Worm (Caenorhabditis elegans) whole organism, L1 larva: ENCODE measurements around the gene btf-1.
A peak's percentile ranks its signal among the peaks of the same experiment; 100 is the strongest.

ENCODE experiments used
- F16B12.6 ChIP-seq: fragments of 150-350 bp; optimal IDR thresholded peaks from 2 replicates; lab custom pipeline; 2014; ENCODE audit warnings: missing biosample characterization, missing genetic modification characterization
- Y116A8C.19 ChIP-seq: sonication (generic microtip); optimal IDR thresholded peaks from 2 replicates; lab custom pipeline; 2016; ENCODE audit warnings: missing compliant biosample characterization, missing genetic modification characterization, borderline replicate concordance
- aha-1 ChIP-seq: fragments of 150-350 bp; optimal IDR thresholded peaks from 2 replicates; lab custom pipeline; 2014; ENCODE audit warnings: missing biosample characterization, missing genetic modification characterization
- blmp-1 ChIP-seq: fragments of 150-350 bp; optimal IDR thresholded peaks from 2 replicates; lab custom pipeline; 2014; ENCODE audit warnings: missing biosample characterization, missing genetic modification characterization
- ceh-63 ChIP-seq: fragments of 200-800 bp; sonication (Bioruptor generic); optimal IDR thresholded peaks from 2 replicates; lab custom pipeline; 2018; ENCODE audit warnings: mild to moderate bottlenecking, missing genetic modification characterization, missing compliant biosample characterization
- ceh-8 ChIP-seq: fragments of 200-800 bp; sonication (Bioruptor generic); optimal IDR thresholded peaks from 2 replicates; lab custom pipeline; 2018; ENCODE audit warnings: mild to moderate bottlenecking, missing genetic modification characterization, moderate library complexity, missing compliant biosample characterization
- ceh-82 ChIP-seq, 3 experiments: fragments of 150-350 bp in 1 of 3; sonication (generic microtip) in 2 of 3; optimal IDR thresholded peaks; 2 replicates each; lab custom pipeline; 2014 to 2017; ENCODE audit warnings: missing biosample characterization in 3 of 3, missing genetic modification characterization in 3 of 3
- ceh-88 ChIP-seq: fragments of 200-800 bp; sonication (Bioruptor generic); IDR thresholded peaks from 2 replicates; pipeline ENCODE4 v1.3.6; 2022; ENCODE audit warnings: missing genetic modification characterization, missing compliant biosample characterization
- ces-1 ChIP-seq: fragments of 150-350 bp; optimal IDR thresholded peaks from 2 replicates; lab custom pipeline; 2014; ENCODE audit warnings: missing biosample characterization, missing genetic modification reagents, missing genetic modification characterization
- dpl-1 ChIP-seq, 3 experiments: fragments of 150-350 bp in 2 of 3; sonication (generic microtip) in 1 of 3; optimal IDR thresholded peaks; 2 replicates each; lab custom pipeline; 2014 to 2017; ENCODE audit warnings: missing biosample characterization in 3 of 3, missing genetic modification characterization in 3 of 3, missing genetic modification reagents in 3 of 3
- dsc-1 ChIP-seq: sonication (generic microtip); optimal IDR thresholded peaks from 2 replicates; lab custom pipeline; 2016; ENCODE audit warnings: mild to moderate bottlenecking, missing genetic modification characterization, missing compliant biosample characterization
- efl-3 ChIP-seq: fragments of 200-800 bp; sonication (Bioruptor generic); optimal IDR thresholded peaks from 2 replicates; lab custom pipeline; 2018; ENCODE audit warnings: mild to moderate bottlenecking, missing genetic modification characterization, missing compliant biosample characterization
- egl-13 ChIP-seq: sonication (generic microtip); optimal IDR thresholded peaks from 2 replicates; lab custom pipeline; 2016; ENCODE audit warnings: missing genotype, missing genetic modification reagents, missing genetic modification characterization, missing compliant biosample characterization
- egl-27 ChIP-seq, 2 experiments: fragments of 150-350 bp in 1 of 2; sonication (generic microtip); optimal IDR thresholded peaks; 3 replicates each; lab custom pipeline; 2017 to 2018; ENCODE audit warnings: missing biosample characterization in 2 of 2, missing genetic modification characterization in 2 of 2, missing genetic modification reagents in 2 of 2
- elt-2 ChIP-seq: sonication (generic microtip); optimal IDR thresholded peaks from 2 replicates; lab custom pipeline; 2016; ENCODE audit warnings: missing genetic modification characterization, mild to moderate bottlenecking, inconsistent platforms, missing compliant biosample characterization, missing genetic modification reagents
- ets-5 ChIP-seq: fragments of 200-800 bp; sonication (Bioruptor generic); IDR thresholded peaks from 2 replicates; pipeline ENCODE4 v1.3.6; 2022; ENCODE audit warnings: missing genetic modification characterization, missing compliant biosample characterization
- fkh-4 ChIP-seq: sonication (generic microtip); optimal IDR thresholded peaks from 2 replicates; lab custom pipeline; 2016; ENCODE audit warnings: missing compliant biosample characterization, missing genetic modification characterization, borderline replicate concordance
- jun-1 ChIP-seq: fragments of 150-350 bp; optimal IDR thresholded peaks from 2 replicates; lab custom pipeline; 2014; ENCODE audit warnings: missing biosample characterization, missing genetic modification reagents, missing genetic modification characterization
- lin-13 ChIP-seq: fragments of 150-350 bp; optimal IDR thresholded peaks from 2 replicates; lab custom pipeline; 2014; ENCODE audit warnings: missing biosample characterization, missing genetic modification reagents, missing genetic modification characterization
- lin-14 ChIP-seq: fragments of 200-800 bp; sonication (Bioruptor generic); optimal IDR thresholded peaks from 2 replicates; lab custom pipeline; 2018; ENCODE audit warnings: mild to moderate bottlenecking, missing genetic modification characterization, moderate library complexity, missing compliant biosample characterization
- lin-35 ChIP-seq, 2 experiments: fragments of 150-350 bp; optimal IDR thresholded peaks; 2 replicates each; lab custom pipeline; 2014; ENCODE audit warnings: missing biosample characterization in 2 of 2, missing genetic modification characterization in 2 of 2, missing genetic modification reagents in 2 of 2
- lir-3 ChIP-seq: sonication (generic microtip); optimal IDR thresholded peaks from 2 replicates; lab custom pipeline; 2016; ENCODE audit warnings: mild to moderate bottlenecking, missing genetic modification characterization, moderate library complexity, missing compliant biosample characterization; ENCODE audit not compliant: poor library complexity
- mab-9 ChIP-seq: fragments of 200-800 bp; sonication (Bioruptor generic); IDR thresholded peaks from 2 replicates; pipeline ENCODE4 v1.3.6; 2022; ENCODE audit warnings: missing genetic modification reagents, missing genetic modification characterization, missing compliant biosample characterization
- mdl-1 ChIP-seq, 2 experiments: fragments of 150-350 bp; optimal IDR thresholded peaks; 2 replicates each; lab custom pipeline; 2014 to 2017; ENCODE audit warnings: missing biosample characterization in 2 of 2, missing genetic modification characterization in 2 of 2, inconsistent platforms in 1 of 2
- mep-1 ChIP-seq: fragments of 150-350 bp; optimal IDR thresholded peaks from 2 replicates; lab custom pipeline; 2014; ENCODE audit warnings: missing biosample characterization, missing genetic modification characterization
- nhr-12 ChIP-seq: sonication (generic microtip); optimal IDR thresholded peaks from 2 replicates; lab custom pipeline; 2017; ENCODE audit warnings: missing biosample characterization, missing genetic modification characterization
- nhr-237 ChIP-seq: fragments of 150-350 bp; optimal IDR thresholded peaks from 2 replicates; lab custom pipeline; 2014; ENCODE audit warnings: missing biosample characterization, missing genetic modification characterization
- nhr-71 ChIP-seq: sonication (generic microtip); optimal IDR thresholded peaks from 2 replicates; lab custom pipeline; 2016; ENCODE audit warnings: mild to moderate bottlenecking, missing genetic modification characterization, moderate library complexity, missing compliant biosample characterization
- nhr-76 ChIP-seq: sonication (generic microtip); optimal IDR thresholded peaks from 2 replicates; lab custom pipeline; 2017; ENCODE audit warnings: missing biosample characterization, missing genetic modification characterization
- nhr-77 ChIP-seq: fragments of 150-350 bp; optimal IDR thresholded peaks from 2 replicates; lab custom pipeline; 2014; ENCODE audit warnings: missing biosample characterization, missing genetic modification characterization
- nhr-84 ChIP-seq: sonication (generic microtip); optimal IDR thresholded peaks from 2 replicates; lab custom pipeline; 2017; ENCODE audit warnings: missing biosample characterization, missing genetic modification characterization
- nhr-85 ChIP-seq: sonication (generic microtip); peaks from one replicate; lab custom pipeline; 2016; ENCODE audit warnings: missing genetic modification characterization, inconsistent platforms, missing compliant biosample characterization
- pag-3 ChIP-seq: sonication (generic microtip); optimal IDR thresholded peaks from 2 replicates; lab custom pipeline; 2017; ENCODE audit warnings: missing genetic modification characterization, mild to moderate bottlenecking, missing compliant biosample characterization, antibody characterized with exemption, borderline replicate concordance; ENCODE audit not compliant: insufficient read depth
- pqm-1 ChIP-seq: sonication (generic microtip); optimal IDR thresholded peaks from 3 replicates; lab custom pipeline; 2017; ENCODE audit warnings: missing biosample characterization, missing genetic modification characterization
- rnt-1 ChIP-seq: sonication (generic microtip); optimal IDR thresholded peaks from 2 replicates; lab custom pipeline; 2016; ENCODE audit warnings: mild to moderate bottlenecking, missing genetic modification characterization, moderate library complexity, missing compliant biosample characterization
- skn-1 ChIP-seq: fragments of 150-350 bp; optimal IDR thresholded peaks from 2 replicates; lab custom pipeline; 2014; ENCODE audit warnings: missing biosample characterization, missing genetic modification characterization
- snpc-4 ChIP-seq: fragments of 150-350 bp; optimal IDR thresholded peaks from 2 replicates; lab custom pipeline; 2014; ENCODE audit warnings: missing biosample characterization, missing genetic modification characterization
- sptf-1 ChIP-seq: fragments of 150-350 bp; optimal IDR thresholded peaks from 2 replicates; lab custom pipeline; 2014; ENCODE audit warnings: missing biosample characterization, missing genetic modification characterization
- swsn-7 ChIP-seq: sonication (generic microtip); optimal IDR thresholded peaks from 2 replicates; lab custom pipeline; 2016; ENCODE audit warnings: missing genetic modification characterization, missing compliant biosample characterization
- tbx-2 ChIP-seq: sonication (generic microtip); optimal IDR thresholded peaks from 2 replicates; lab custom pipeline; 2016; ENCODE audit warnings: missing genetic modification characterization, missing compliant biosample characterization
- unc-30 ChIP-seq: sonication (generic microtip); optimal IDR thresholded peaks from 2 replicates; lab custom pipeline; 2017; ENCODE audit warnings: missing biosample characterization, missing genetic modification characterization
- unc-98 ChIP-seq: fragments of 200-800 bp; sonication (Bioruptor generic); IDR thresholded peaks from 2 replicates; pipeline ENCODE4 v1.3.6; 2022; ENCODE audit warnings: missing genetic modification characterization, missing compliant biosample characterization
- vab-15 ChIP-seq: sonication (generic microtip); optimal IDR thresholded peaks from 2 replicates; lab custom pipeline; 2017; ENCODE audit warnings: missing genotype, mild to moderate bottlenecking, missing genetic modification characterization, missing compliant biosample characterization
- xbp-1 ChIP-seq: sonication (generic microtip); optimal IDR thresholded peaks from 2 replicates; lab custom pipeline; 2016; ENCODE audit warnings: missing genetic modification characterization, missing compliant biosample characterization
- zag-1 ChIP-seq: fragments of 150-350 bp; optimal IDR thresholded peaks from 2 replicates; lab custom pipeline; 2014; ENCODE audit warnings: missing biosample characterization, missing genetic modification characterization
- zip-4 ChIP-seq: fragments of 200-800 bp; sonication (Bioruptor generic); optimal IDR thresholded peaks from 2 replicates; lab custom pipeline; 2018; ENCODE audit warnings: mild to moderate bottlenecking, missing genetic modification characterization, moderate library complexity, missing compliant biosample characterization
- ztf-11 ChIP-seq, 2 experiments: sonication (generic microtip); optimal IDR thresholded peaks; 2 replicates each; lab custom pipeline; 2016 to 2017; ENCODE audit warnings: missing genetic modification characterization in 2 of 2, missing biosample characterization in 1 of 2, missing compliant biosample characterization in 1 of 2

btf-1 gene

ce11 chrII:13233712-13234111, 33.7 kb downstream of the btf-1 start (continued):
- TF ChIP-seq ets-5 (no peak), ceh-82 (tag; optimal IDR thresholded peaks at IDR 0.05; lab: Kevin White, UChicago) (no peak), mdl-1 (tag; optimal IDR thresholded peaks at IDR 0.05; lab: Kevin White, UChicago) (no peak), ztf-11 (tag; optimal IDR thresholded peaks at IDR 0.05; lab: Kevin White, UChicago) (no peak), ces-1 (GFP tag; lab: Kevin White, UChicago) (no peak), nhr-85 (no peak), F16B12.6 (no peak), mab-9 (no peak), skn-1 (no peak), pag-3 (tag; lab: Kevin White, UChicago) (no peak), nhr-12 (tag; lab: Kevin White, UChicago) (no peak), nhr-77 (tag; lab: Kevin White, UChicago) (no peak), nhr-237 (tag; lab: Kevin White, UChicago) (no peak), lir-3 (tag; lab: Kevin White, UChicago) (no peak), aha-1 (tag; lab: Kevin White, UChicago) (no peak), xbp-1 (tag; lab: Kevin White, UChicago) (no peak), fkh-4 (peak; percentile 14), blmp-1 (tag; lab: Kevin White, UChicago) (no peak), egl-27 (tag; optimal IDR thresholded peaks at IDR 0.05; lab: Kevin White, UChicago) (no peak), elt-2 (tag; lab: Kevin White, UChicago) (no peak), nhr-84 (tag; lab: Kevin White, UChicago) (no peak), rnt-1 (no peak), swsn-7 (tag; lab: Kevin White, UChicago) (no peak)

ce11 chrII:13235289-13235688, 35.3 kb downstream of the btf-1 start, which contains the start of gene flp-16:
Gene flp-16 (plus strand): TSS chrII:13235306.
- no peak for TF ChIP-seq efl-3 (GFP tag; lab: Kevin White, UChicago)
- TF ChIP-seq zag-1, result no peak
- no peak for TF ChIP-seq ceh-63 (GFP tag; lab: Kevin White, UChicago)
- no peak for TF ChIP-seq nhr-71
- TF ChIP-seq mep-1 (tag; lab: Kevin White, UChicago), result no peak
- no peak for TF ChIP-seq jun-1 (tag; lab: Kevin White, UChicago)
- TF ChIP-seq tbx-2, result no peak
- TF ChIP-seq sptf-1 (tag; lab: Kevin White, UChicago), result no peak
- TF ChIP-seq ceh-88 (GFP tag; lab: Robert Waterston, UW), result no peak
- no peak for TF ChIP-seq nhr-76 (tag; lab: Kevin White, UChicago)
- no peak for TF ChIP-seq Y116A8C.19 (tag; lab: Kevin White, UChicago)
- TF ChIP-seq skn-1, result no peak
- no peak for TF ChIP-seq vab-15
- no peak for TF ChIP-seq blmp-1 (tag; lab: Kevin White, UChicago)
- TF ChIP-seq, all 84 proteins: peak for 0

ce11 chrII:13237829-13238404, 38.0 kb downstream of the btf-1 start, which contains the start of gene romo-1:
Gene romo-1 (minus strand): TSS chrII:13237907.
- TF ChIP-seq unc-30 (tag; lab: Kevin White, UChicago), result peak; percentile 34
- TF ChIP-seq tbx-2, result peak; percentile 86
- peak; percentile 40 for TF ChIP-seq egl-13 (tag; lab: Kevin White, UChicago)
- TF ChIP-seq snpc-4 (tag; lab: Kevin White, UChicago), result peak; percentile 88
- TF ChIP-seq nhr-84 (tag; lab: Kevin White, UChicago), result no peak
- peak; percentile 81 for TF ChIP-seq dsc-1 (tag; lab: Kevin White, UChicago)
- no peak for TF ChIP-seq Y116A8C.19 (tag; lab: Kevin White, UChicago)
- no peak for TF ChIP-seq pqm-1 (tag; lab: Kevin White, UChicago)
- TF ChIP-seq lin-35 (GFP tag; optimal IDR thresholded peaks at IDR 0.05; lab: Kevin White, UChicago), result peak; percentile 93 to 96
- peak; percentile 85 for TF ChIP-seq lin-14 (GFP tag; lab: Kevin White, UChicago)
- TF ChIP-seq dpl-1 (GFP tag; optimal IDR thresholded peaks at IDR 0.05; lab: Kevin White, UChicago), result peak; percentile 91 to 96 (median 96)
- peak; percentile 80 for TF ChIP-seq xbp-1 (tag; lab: Kevin White, UChicago)
- peak; percentile 5 for TF ChIP-seq nhr-237 (tag; lab: Kevin White, UChicago)
- TF ChIP-seq lir-3 (tag; lab: Kevin White, UChicago), result peak; percentile 64
- TF ChIP-seq fkh-4, result no peak
- no peak for TF ChIP-seq nhr-76 (tag; lab: Kevin White, UChicago)
- TF ChIP-seq nhr-85, result peak; percentile 85
- TF ChIP-seq unc-98 (GFP tag; lab: Robert Waterston, UW), result no peak
- TF ChIP-seq ceh-8 (GFP tag; lab: Kevin White, UChicago), result peak; percentile 38
- TF ChIP-seq ceh-82 (tag; optimal IDR thresholded peaks at IDR 0.05; lab: Kevin White, UChicago), result peak; percentile 74 to 83 (median 80)
- TF ChIP-seq zip-4, result peak; percentile 15
- no peak for TF ChIP-seq pag-3 (tag; lab: Kevin White, UChicago)
- peak; percentile 67 for TF ChIP-seq F16B12.6
- TF ChIP-seq lin-13 (GFP tag; lab: Kevin White, UChicago), result peak; percentile 58
- TF ChIP-seq nhr-12 (tag; lab: Kevin White, UChicago), result no peak
